Worm (Caenorhabditis elegans): ENCODE results near the gene nlp-17.

Gene nlp-17

DNA sequence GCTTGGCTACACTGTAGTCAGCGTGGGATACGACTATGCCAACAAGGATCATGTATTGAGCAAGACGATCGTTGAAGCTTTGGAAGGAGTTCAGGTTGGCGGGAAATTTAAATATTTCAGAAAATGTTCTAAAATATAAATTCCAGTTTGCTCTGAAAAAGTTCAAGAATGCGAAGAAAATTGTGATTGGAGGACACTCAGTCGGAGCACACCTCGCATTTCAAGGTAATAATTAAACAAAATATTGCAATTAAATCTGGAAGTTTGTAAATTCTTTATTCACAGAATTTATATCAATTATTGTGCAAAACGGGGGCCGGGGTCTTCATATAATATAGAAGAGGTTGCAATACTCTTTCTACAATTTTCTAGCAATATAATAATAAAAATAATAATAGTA is 4.5 kb upstream of the nlp-17 start (continued):
- TF ChIP-seq die-1 (tag; optimal IDR thresholded peaks at IDR 0.05) (no peak), madf-3 (GFP tag; IDR thresholded peaks at IDR 0.05) (0 out of 2 replicates have a peak, but pooled peaks have one; percentile 2), snpc-3.4 (tag; optimal IDR thresholded peaks at IDR 0.05) (peak; percentile 44), lir-1 (GFP tag; conservative IDR thresholded peaks at IDR 0.05) (no peak), lsy-27 (tag; optimal IDR thresholded peaks at IDR 0.05; ENCODE audit: borderline replicate concordance, insufficient read depth) (no peak), B0336.3 (GFP tag; IDR thresholded peaks at IDR 0.05) (peak; percentile 78; the same call in 1 of the 2 replicates), lin-40 (tag; optimal IDR thresholded peaks at IDR 0.05) (no peak), sdz-38 (tag; optimal IDR thresholded peaks at IDR 0.05) (no peak), pbrm-1 (GFP tag; IDR thresholded peaks at IDR 0.05) (peak; percentile 29; the same call in 1 of the 2 replicates), sea-2 (GFP tag; IDR thresholded peaks at IDR 0.05) (no peak), T07F8.4 (tag; optimal IDR thresholded peaks at IDR 0.05) (no peak), bed-2 (GFP tag; IDR thresholded peaks at IDR 0.05) (no peak), dpl-1 (GFP tag; optimal IDR thresholded peaks at IDR 0.05) (no peak), madf-6 (GFP tag; IDR thresholded peaks at IDR 0.05) (peak; percentile 83), F57A8.1 (GFP tag; optimal IDR thresholded peaks at IDR 0.05) (no peak), attf-5 (GFP tag; optimal IDR thresholded peaks at IDR 0.05) (no peak), hrde-1 (tag; optimal IDR thresholded peaks at IDR 0.05; ENCODE audit: borderline replicate concordance) (peak; percentile 91), hlh-12 (tag; optimal IDR thresholded peaks at IDR 0.05) (no peak), ccch-3 (GFP tag; optimal IDR thresholded peaks at IDR 0.05) (no peak), atf-7 (tag; optimal IDR thresholded peaks at IDR 0.05) (peak; percentile 3), attf-3 (GFP tag; conservative IDR thresholded peaks at IDR 0.05) (no peak), lin-35 (GFP tag; optimal IDR thresholded peaks at IDR 0.05) (no peak), nfya-2 (GFP tag; IDR thresholded peaks at IDR 0.05) (0 out of 2 replicates have a peak, but pooled peaks have one; percentile 30), dox-1 (GFP tag; IDR thresholded peaks at IDR 0.05) (no peak), aptf-3 (GFP tag; IDR thresholded peaks at IDR 0.05) (no peak), attf-6 (GFP tag; IDR thresholded peaks at IDR 0.05) (peak; percentile 92), somi-1 (GFP tag; optimal IDR thresholded peaks at IDR 0.05) (no peak), C06A6.2 (GFP tag; conservative IDR thresholded peaks at IDR 0.05) (no peak), hmg-20 (GFP tag; IDR thresholded peaks at IDR 0.05) (no peak), F23B12.7 (tag; optimal IDR thresholded peaks at IDR 0.05; ENCODE audit: insufficient read depth) (no peak), ceh-91 (GFP tag; IDR thresholded peaks at IDR 0.05) (no peak), zfh-2 (GFP tag; conservative IDR thresholded peaks at IDR 0.05) (no peak), B0019.2 (GFP tag; conservative IDR thresholded peaks at IDR 0.05) (no peak), rec-8 (tag; optimal IDR thresholded peaks at IDR 0.05) (no peak), tbx-9 (tag; optimal IDR thresholded peaks at IDR 0.05; ENCODE audit: borderline replicate concordance) (no peak), nhr-90 (tag; optimal IDR thresholded peaks at IDR 0.05) (no peak), ceh-100 (GFP tag; IDR thresholded peaks at IDR 0.05) (no peak), egl-18 (GFP tag; IDR thresholded peaks at IDR 0.05) (no peak), mcd-1 (GFP tag; IDR thresholded peaks at IDR 0.05) (no peak), chd-7 (tag; optimal IDR thresholded peaks at IDR 0.05) (no peak), nhr-27 (tag; optimal IDR thresholded peaks at IDR 0.05) (no peak), ztf-28 (GFP tag; IDR thresholded peaks at IDR 0.05) (0 out of 2 replicates have a peak, but pooled peaks have one; percentile 28), snpc-1.1 (tag; optimal IDR thresholded peaks at IDR 0.05; ENCODE audit: insufficient read depth) (peak; percentile 47), ztf-6 (GFP tag; IDR thresholded peaks at IDR 0.05) (no peak), F52B5.7 (tag; optimal IDR thresholded peaks at IDR 0.05) (peak; percentile 34), nhr-80 (tag; optimal IDR thresholded peaks at IDR 0.05) (no peak), snpc-1.3 (tag; optimal IDR thresholded peaks at IDR 0.05; ENCODE audit: insufficient read depth) (no peak), tbp1 (GFP tag; optimal IDR thresholded peaks at IDR 0.05) (peak; percentile 32)

Data from whole organism, young adult.